Worm (Caenorhabditis elegans): ENCODE results near the gene C26E1.1.

Gene C26E1.1

DNA sequence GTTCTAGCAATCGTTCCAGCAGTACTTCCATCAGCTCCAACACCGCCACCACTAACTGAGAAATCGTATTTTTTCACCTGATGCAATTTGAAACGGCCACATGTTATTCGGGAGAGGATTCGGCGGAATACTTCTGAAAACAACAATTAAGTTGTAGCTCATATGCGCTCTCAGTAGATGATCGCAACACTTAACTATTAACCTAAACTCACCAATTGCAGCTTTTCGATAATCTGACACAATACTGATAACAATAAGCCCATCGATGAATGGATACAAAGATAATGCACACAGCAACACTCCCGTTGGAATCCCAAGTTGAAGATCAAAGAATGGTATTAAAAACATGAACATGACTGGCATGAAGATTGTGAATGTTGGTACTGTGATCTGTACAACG, 40.7 kb downstream of the C26E1.1 start:
- TF ChIP-seq flt-1 (GFP tag; IDR thresholded peaks at IDR 0.05) (no peak), hmbx-1 (tag; optimal IDR thresholded peaks at IDR 0.05) (no peak), tbx-37 (GFP tag; conservative IDR thresholded peaks at IDR 0.05) (no peak), scrt-1 (GFP tag; IDR thresholded peaks at IDR 0.05) (no peak), pes-1 (GFP tag; IDR thresholded peaks at IDR 0.05) (no peak), aly-1 (tag; optimal IDR thresholded peaks at IDR 0.05) (no peak)

DNA sequence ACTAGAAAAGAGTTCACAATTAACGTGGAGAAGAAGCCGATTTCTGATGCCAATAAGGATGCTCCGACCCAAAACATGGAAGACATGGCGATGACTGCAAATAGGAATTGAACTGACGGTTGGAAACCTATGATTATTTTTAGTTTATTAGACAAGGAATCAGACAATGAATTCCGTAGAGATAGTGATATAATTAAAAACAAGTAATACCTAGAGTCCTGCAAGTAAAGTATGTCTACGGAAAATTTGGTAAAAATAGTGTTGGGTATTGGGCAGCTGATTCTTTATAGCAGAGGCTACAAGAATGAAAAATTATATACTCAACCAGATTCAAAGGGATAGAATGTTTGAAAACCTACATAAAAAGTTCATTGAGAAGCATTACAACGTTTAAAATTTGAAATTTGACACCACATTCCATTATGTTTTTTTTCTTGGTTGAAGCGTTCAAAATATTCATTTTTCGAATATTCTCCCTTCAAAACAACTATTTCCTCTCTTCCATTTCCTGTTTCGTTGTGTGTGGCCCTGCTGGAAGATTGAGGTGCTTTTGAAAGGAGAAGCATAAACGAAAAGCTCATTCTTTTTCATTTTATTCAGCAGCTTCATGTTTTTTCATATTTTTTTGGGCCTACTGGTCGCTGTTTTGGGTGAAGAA, 42.4 kb downstream of the C26E1.1 start, which contains the start of the genes str-4 and lgc-48:
Gene str-4, minus strand, starts transcription at position 101 of the 658 bp plus-strand sequence.
Gene lgc-48, plus strand, starts transcription at position 608 of the 658 bp plus-strand sequence.
- no peak for TF ChIP-seq hmg-4 (GFP tag; optimal IDR thresholded peaks at IDR 0.05)
- no peak for TF ChIP-seq scrt-1 (GFP tag; IDR thresholded peaks at IDR 0.05)
- TF ChIP-seq F13C5.2 (tag; optimal IDR thresholded peaks at IDR 0.05) = no peak
- TF ChIP-seq tbx-37 (GFP tag; conservative IDR thresholded peaks at IDR 0.05) = no peak
- no peak for TF ChIP-seq ama-1 (optimal IDR thresholded peaks at IDR 0.05)
- TF ChIP-seq flt-1 (GFP tag; IDR thresholded peaks at IDR 0.05) = no peak
- no peak for TF ChIP-seq pes-1 (GFP tag; IDR thresholded peaks at IDR 0.05)
- TF ChIP-seq tra-4 (tag; optimal IDR thresholded peaks at IDR 0.05) = no peak
- TF ChIP-seq B0310.2 (tag; optimal IDR thresholded peaks at IDR 0.05) = no peak
- TF ChIP-seq hnd-1 (tag; optimal IDR thresholded peaks at IDR 0.05) = no peak
- no peak for TF ChIP-seq ceh-13 (GFP tag; optimal IDR thresholded peaks at IDR 0.05)
- TF ChIP-seq hmbx-1 (tag; optimal IDR thresholded peaks at IDR 0.05) = no peak
- TF ChIP-seq ets-7 (tag; optimal IDR thresholded peaks at IDR 0.05) = no peak
- TF ChIP-seq aly-1 (tag; optimal IDR thresholded peaks at IDR 0.05) = no peak

DNA sequence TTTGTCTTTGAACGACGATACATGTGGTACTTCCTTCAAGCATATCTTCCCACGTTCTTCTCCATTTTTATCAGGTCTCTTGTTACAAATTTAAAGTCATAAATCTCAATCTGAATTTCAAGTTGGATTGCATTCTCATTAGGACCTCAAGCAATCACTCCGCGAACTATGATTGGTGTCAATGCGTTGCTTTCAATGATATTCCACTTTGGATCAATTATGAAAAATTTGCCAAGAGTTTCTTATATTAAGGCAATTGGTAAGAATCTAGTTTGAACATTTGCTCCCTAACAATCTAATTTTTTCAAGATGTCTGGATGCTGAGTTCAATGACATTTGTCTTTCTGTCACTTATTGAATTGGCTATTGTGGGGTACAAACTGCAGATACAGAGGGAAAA, 44.9 kb downstream of the C26E1.1 start:
- no peak for TF ChIP-seq sea-1 (GFP tag; conservative IDR thresholded peaks at IDR 0.05)
- no peak for TF ChIP-seq hmbx-1 (tag; optimal IDR thresholded peaks at IDR 0.05)
- TF ChIP-seq scrt-1 (GFP tag; IDR thresholded peaks at IDR 0.05) = no peak
- TF ChIP-seq ceh-36 (tag; optimal IDR thresholded peaks at IDR 0.05) = no peak
- TF ChIP-seq ets-7 (tag; optimal IDR thresholded peaks at IDR 0.05) = no peak
- no peak for TF ChIP-seq aly-1 (tag; optimal IDR thresholded peaks at IDR 0.05)
- TF ChIP-seq B0310.2 (tag; optimal IDR thresholded peaks at IDR 0.05) = no peak
- TF ChIP-seq tbx-37 (GFP tag; conservative IDR thresholded peaks at IDR 0.05) = no peak
- TF ChIP-seq hmg-4 (GFP tag; optimal IDR thresholded peaks at IDR 0.05) = no peak
- TF ChIP-seq tra-4 (tag; optimal IDR thresholded peaks at IDR 0.05) = no peak
- no peak for TF ChIP-seq hnd-1 (tag; optimal IDR thresholded peaks at IDR 0.05)
- no peak for TF ChIP-seq pes-1 (GFP tag; IDR thresholded peaks at IDR 0.05)
- TF ChIP-seq ceh-13 (GFP tag; optimal IDR thresholded peaks at IDR 0.05) = no peak
- TF ChIP-seq flt-1 (GFP tag; IDR thresholded peaks at IDR 0.05) = no peak
- TF ChIP-seq F13C5.2 (tag; optimal IDR thresholded peaks at IDR 0.05) = no peak

- TF ChIP-seq pes-1 (GFP tag; IDR thresholded peaks at IDR 0.05) = no peak
- no peak for TF ChIP-seq scrt-1 (GFP tag; IDR thresholded peaks at IDR 0.05)
- no peak for TF ChIP-seq tbx-11 (GFP tag; IDR thresholded peaks at IDR 0.05)
- no peak for TF ChIP-seq hnd-1 (tag; optimal IDR thresholded peaks at IDR 0.05)
- TF ChIP-seq hmbx-1 (tag; optimal IDR thresholded peaks at IDR 0.05) = no peak
- no peak for TF ChIP-seq hmg-4 (GFP tag; optimal IDR thresholded peaks at IDR 0.05)
- TF ChIP-seq tra-4 (tag; optimal IDR thresholded peaks at IDR 0.05) = no peak
- no peak for TF ChIP-seq ceh-13 (GFP tag; optimal IDR thresholded peaks at IDR 0.05)
- TF ChIP-seq flt-1 (GFP tag; IDR thresholded peaks at IDR 0.05) = no peak
- no peak for TF ChIP-seq F13C5.2 (tag; optimal IDR thresholded peaks at IDR 0.05)
- no peak for TF ChIP-seq sea-1 (GFP tag; conservative IDR thresholded peaks at IDR 0.05)
- no peak for TF ChIP-seq aly-1 (tag; optimal IDR thresholded peaks at IDR 0.05)
- TF ChIP-seq ama-1 (optimal IDR thresholded peaks at IDR 0.05) = no peak
- TF ChIP-seq ceh-36 (tag; optimal IDR thresholded peaks at IDR 0.05) = no peak
- TF ChIP-seq tbx-37 (GFP tag; conservative IDR thresholded peaks at IDR 0.05) = no peak
- no peak for TF ChIP-seq B0310.2 (tag; optimal IDR thresholded peaks at IDR 0.05)
- no peak for TF ChIP-seq ets-7 (tag; optimal IDR thresholded peaks at IDR 0.05)
These were observed 48.6 kb downstream of the C26E1.1 start, which contains the start of gene twk-43 for ce11 chrV:13345867-13346328. Gene twk-43, plus strand, starts transcription at chrV:13346278.
